Fruit fly (Drosophila melanogaster) whole organism, prepupa: ENCODE results near the gene CG6398.

ENCODE experiments used
- Blimp-1 ChIP-seq: fragments of 200-800 bp; sonication (Bioruptor generic); optimal IDR thresholded peaks from 3 replicates; lab custom pipeline; 2017; ENCODE audit warnings: missing biosample characterization, missing genetic modification characterization, mild to moderate bottlenecking, moderate library complexity, missing genetic modification reagents
- CG10631 ChIP-seq: fragments of 200-800 bp; sonication (Bioruptor generic); optimal IDR thresholded peaks from 2 replicates; lab custom pipeline; 2016; ENCODE audit warnings: missing biosample characterization, missing genetic modification characterization
- CG10669 ChIP-seq: fragments of 200-800 bp; sonication (Bioruptor generic); optimal IDR thresholded peaks from 3 replicates; lab custom pipeline; 2018; ENCODE audit warnings: missing biosample characterization, mild to moderate bottlenecking, missing genetic modification characterization, moderate library complexity
- CG11294 ChIP-seq: fragments of 200-800 bp; sonication (Bioruptor generic); IDR thresholded peaks from 2 replicates; pipeline ENCODE4 v1.3.6; 2022; ENCODE audit warnings: missing biosample characterization, missing genetic modification characterization
- CG11762 ChIP-seq: fragments of 200-800 bp; sonication (Bioruptor generic); optimal IDR thresholded peaks from 3 replicates; lab custom pipeline; 2016; ENCODE audit warnings: missing biosample characterization, missing genetic modification characterization; ENCODE audit not compliant: insufficient read depth
- CG11902 ChIP-seq: fragments of 200-800 bp; sonication (Bioruptor generic); optimal IDR thresholded peaks from 3 replicates; lab custom pipeline; 2016; ENCODE audit warnings: missing biosample characterization, missing genetic modification characterization
- CG15336 ChIP-seq: fragments of 200-800 bp; sonication (Bioruptor generic); IDR thresholded peaks from 2 replicates; pipeline ENCODE4 v1.3.6; 2022; ENCODE audit warnings: missing biosample characterization, missing genetic modification characterization
- CG1621 ChIP-seq: fragments of 200-800 bp; sonication (Bioruptor generic); optimal IDR thresholded peaks from 3 replicates; lab custom pipeline; 2018; ENCODE audit warnings: missing biosample characterization, mild to moderate bottlenecking, missing genetic modification characterization
- CG16779 ChIP-seq: fragments of 200-800 bp; sonication (Bioruptor generic); optimal IDR thresholded peaks from 3 replicates; lab custom pipeline; 2017; ENCODE audit warnings: missing biosample characterization, mild to moderate bottlenecking, missing genetic modification characterization
- CG32006 ChIP-seq: fragments of 200-800 bp; sonication (Bioruptor generic); optimal IDR thresholded peaks from 3 replicates; lab custom pipeline; 2017; ENCODE audit warnings: missing biosample characterization, mild to moderate bottlenecking, missing genetic modification characterization
- CG4318 ChIP-seq: fragments of 200-800 bp; sonication (Bioruptor generic); optimal IDR thresholded peaks from 3 replicates; lab custom pipeline; 2017; ENCODE audit warnings: missing biosample characterization, mild to moderate bottlenecking, missing genetic modification characterization
- CG6276 ChIP-seq: fragments of 200-800 bp; sonication (Bioruptor generic); optimal IDR thresholded peaks from 2 replicates; lab custom pipeline; 2017; ENCODE audit warnings: missing biosample characterization, mild to moderate bottlenecking, missing genetic modification characterization
- CG6854 ChIP-seq: fragments of 200-800 bp; sonication (Bioruptor generic); optimal IDR thresholded peaks from 2 replicates; lab custom pipeline; 2017; ENCODE audit warnings: missing biosample characterization, mild to moderate bottlenecking, missing genetic modification characterization
- CG7368 ChIP-seq: fragments of 200-800 bp; sonication (Bioruptor generic); optimal IDR thresholded peaks from 3 replicates; lab custom pipeline; 2016; ENCODE audit warnings: missing biosample characterization, missing genetic modification characterization
- CG8119 ChIP-seq: fragments of 200-800 bp; sonication (Bioruptor generic); IDR thresholded peaks from 3 replicates; pipeline ENCODE4 v1.3.6; 2022; ENCODE audit warnings: missing biosample characterization, missing genetic modification characterization
- CG8319 ChIP-seq: fragments of 200-800 bp; sonication (Bioruptor generic); optimal IDR thresholded peaks from 3 replicates; lab custom pipeline; 2016; ENCODE audit warnings: missing biosample characterization, missing genetic modification characterization
- CG8632 ChIP-seq: fragments of 200-800 bp; sonication (Bioruptor generic); optimal IDR thresholded peaks from 3 replicates; lab custom pipeline; 2016; ENCODE audit warnings: missing biosample characterization, missing genetic modification characterization
- Eip78C ChIP-seq: fragments of 200-800 bp; sonication (Bioruptor generic); peaks from one replicate; lab custom pipeline; 2016; ENCODE audit warnings: missing biosample characterization, missing genetic modification characterization
- Eip93F ChIP-seq: fragments of 200-800 bp; sonication (Bioruptor generic); optimal IDR thresholded peaks from 2 replicates; lab custom pipeline; 2016; ENCODE audit warnings: missing biosample characterization, mild to moderate bottlenecking, missing genetic modification characterization
- Ets21C ChIP-seq: fragments of 200-800 bp; sonication (Bioruptor generic); optimal IDR thresholded peaks from 3 replicates; lab custom pipeline; 2016; ENCODE audit warnings: missing biosample characterization, missing genetic modification characterization
- Ets96B ChIP-seq: fragments of 200-800 bp; optimal IDR thresholded peaks from 2 replicates; lab custom pipeline; 2019; ENCODE audit warnings: missing biosample characterization, mild to moderate bottlenecking, missing genetic modification characterization, moderate library complexity
- Gug ChIP-seq: fragments of 200-800 bp; sonication (Bioruptor generic); IDR thresholded peaks from 2 replicates; pipeline ENCODE4 v1.3.6; 2022; ENCODE audit warnings: missing biosample characterization, missing genetic modification characterization
- Hr38 ChIP-seq: sonication (Bioruptor generic); optimal IDR thresholded peaks from 2 replicates; lab custom pipeline; 2016; ENCODE audit warnings: missing biosample characterization, missing genetic modification characterization
- Hr4 ChIP-seq: fragments of 200-800 bp; sonication (Bioruptor generic); optimal IDR thresholded peaks from 3 replicates; lab custom pipeline; 2016; ENCODE audit warnings: missing biosample characterization, missing genetic modification characterization
- Lpt ChIP-seq: fragments of 200-800 bp; sonication (Bioruptor generic); optimal IDR thresholded peaks from 3 replicates; lab custom pipeline; 2016; ENCODE audit warnings: missing biosample characterization, missing genetic modification characterization
- Met ChIP-seq: fragments of 200-800 bp; sonication (Bioruptor generic); optimal IDR thresholded peaks from 3 replicates; lab custom pipeline; 2016; ENCODE audit warnings: missing biosample characterization, missing genetic modification characterization
- Smox ChIP-seq: fragments of 200-800 bp; sonication (Bioruptor generic); optimal IDR thresholded peaks from 3 replicates; lab custom pipeline; 2016; ENCODE audit warnings: missing biosample characterization, missing genetic modification characterization
- Sox102F ChIP-seq: fragments of 200-800 bp; sonication (Bioruptor generic); optimal IDR thresholded peaks from 2 replicates; lab custom pipeline; 2016; ENCODE audit warnings: missing biosample characterization, mild to moderate bottlenecking, missing genetic modification characterization
- Sox14 ChIP-seq: fragments of 200-800 bp; sonication (Bioruptor generic); optimal IDR thresholded peaks from 3 replicates; lab custom pipeline; 2016; ENCODE audit warnings: missing biosample characterization, missing genetic modification characterization
- Sox15 ChIP-seq: fragments of 200-800 bp; sonication (Bioruptor generic); optimal IDR thresholded peaks from 3 replicates; lab custom pipeline; 2016; ENCODE audit warnings: missing biosample characterization, missing genetic modification characterization
- acj6 ChIP-seq: fragments of 200-800 bp; sonication (Bioruptor generic); optimal IDR thresholded peaks from 3 replicates; lab custom pipeline; 2016; ENCODE audit warnings: missing biosample characterization, missing genetic modification characterization
- cyc ChIP-seq: fragments of 200-800 bp; sonication (Bioruptor generic); optimal IDR thresholded peaks from 3 replicates; lab custom pipeline; 2016; ENCODE audit warnings: missing biosample characterization, missing genetic modification characterization
- eg ChIP-seq: fragments of 200-800 bp; sonication (Bioruptor generic); IDR thresholded peaks from 3 replicates; pipeline ENCODE4 v1.3.6; 2022; ENCODE audit warnings: missing biosample characterization, missing genetic modification characterization
- esn ChIP-seq: fragments of 200-800 bp; sonication (Bioruptor generic); optimal IDR thresholded peaks from 2 replicates; lab custom pipeline; 2016; ENCODE audit warnings: missing biosample characterization, mild to moderate bottlenecking, missing genetic modification characterization, moderate library complexity
- fd59A ChIP-seq: fragments of 200-800 bp; sonication (Bioruptor generic); optimal IDR thresholded peaks from 2 replicates; lab custom pipeline; 2017; ENCODE audit warnings: missing biosample characterization, mild to moderate bottlenecking, missing genetic modification characterization, missing genetic modification reagents
- fd85E ChIP-seq: fragments of 200-800 bp; sonication (Bioruptor generic); optimal IDR thresholded peaks from 3 replicates; lab custom pipeline; 2016; ENCODE audit warnings: missing biosample characterization, missing genetic modification characterization
- pdm3 ChIP-seq: fragments of 200-800 bp; sonication (Bioruptor generic); optimal IDR thresholded peaks from 3 replicates; lab custom pipeline; 2016; ENCODE audit warnings: missing biosample characterization, missing genetic modification characterization
- salr ChIP-seq, 2 experiments: fragments of 200-800 bp; sonication (Bioruptor generic); optimal IDR thresholded peaks; 3 replicates each; lab custom pipeline; 2016 to 2018; ENCODE audit warnings: missing biosample characterization in 2 of 2, missing genetic modification characterization in 2 of 2, mild to moderate bottlenecking in 1 of 2
- spab ChIP-seq: fragments of 200-800 bp; sonication (Bioruptor generic); optimal IDR thresholded peaks from 2 replicates; lab custom pipeline; 2017; ENCODE audit warnings: missing biosample characterization, mild to moderate bottlenecking, missing genetic modification characterization, missing genetic modification reagents
- svp ChIP-seq: fragments of 200-800 bp; sonication (Bioruptor generic); peaks from one replicate; lab custom pipeline; 2016; ENCODE audit warnings: missing biosample characterization, missing genetic modification characterization
- vri ChIP-seq: fragments of 200-800 bp; sonication (Bioruptor generic); optimal IDR thresholded peaks from 3 replicates; lab custom pipeline; 2016; ENCODE audit warnings: missing biosample characterization, mild to moderate bottlenecking, missing genetic modification characterization

CG6398 gene

dm6 chrX:17875014-17875589 lies 44.5 kb downstream of the CG6398 start (continued):
- TF ChIP-seq CG6854 (GFP tag; lab: Kevin White, UChicago): no peak
- TF ChIP-seq Blimp-1: no peak
- TF ChIP-seq Eip93F (GFP tag; lab: Kevin White, UChicago): peak; percentile 25
- peak; percentile 86 for TF ChIP-seq svp (GFP tag; lab: Kevin White, UChicago)
- TF ChIP-seq cyc (GFP tag; lab: Kevin White, UChicago): peak; percentile 56
- TF ChIP-seq vri (GFP tag; lab: Kevin White, UChicago): no peak
- TF ChIP-seq Eip78C (GFP tag; lab: Kevin White, UChicago): peak; percentile 86
- TF ChIP-seq Sox102F (GFP tag; lab: Kevin White, UChicago): peak; percentile 55
- TF ChIP-seq CG11762 (GFP tag; lab: Kevin White, UChicago): peak; percentile 6
- peak; percentile 41 for TF ChIP-seq Ets21C (GFP tag; lab: Kevin White, UChicago)
- TF ChIP-seq CG7368 (GFP tag; lab: Kevin White, UChicago): peak; percentile 47
- no peak for TF ChIP-seq Gug (GFP tag; lab: Robert Waterston, UW)
- TF ChIP-seq esn (GFP tag; lab: Kevin White, UChicago): peak; percentile 59
- TF ChIP-seq spab: no peak
- TF ChIP-seq Sox14 (GFP tag; lab: Kevin White, UChicago): peak; percentile 3
- TF ChIP-seq CG16779 (tag; lab: Kevin White, UChicago): peak; percentile 20
- TF ChIP-seq CG4318: no peak
- no peak for TF ChIP-seq fd85E (GFP tag; lab: Kevin White, UChicago)
- peak; percentile 30 for TF ChIP-seq Sox15 (GFP tag; lab: Kevin White, UChicago)
- peak; percentile 27 for TF ChIP-seq acj6 (GFP tag; lab: Kevin White, UChicago)
- no peak for TF ChIP-seq CG10669 (GFP tag; lab: Kevin White, UChicago)
- peak; percentile 20 for TF ChIP-seq CG11902 (GFP tag; lab: Kevin White, UChicago)
- TF ChIP-seq Hr4: peak; percentile 62
- peak; percentile 13 for TF ChIP-seq Ets96B (tag; lab: Kevin White, UChicago)
- peak; percentile 55; the same call in 1 of the 3 replicates for TF ChIP-seq eg (GFP tag; lab: Robert Waterston, UW)
- TF ChIP-seq CG11294 (GFP tag; lab: Robert Waterston, UW): no peak
- no peak for TF ChIP-seq salr (GFP tag; optimal IDR thresholded peaks at IDR 0.05; lab: Kevin White, UChicago)
- TF ChIP-seq Lpt (GFP tag; lab: Kevin White, UChicago): peak; percentile 27
- TF ChIP-seq CG8119 (GFP tag; lab: Robert Waterston, UW): no peak
- no peak for TF ChIP-seq CG8319 (GFP tag; lab: Kevin White, UChicago)
- TF ChIP-seq Met (GFP tag; lab: Kevin White, UChicago): peak; percentile 67
- TF ChIP-seq Hr38 (GFP tag; lab: Kevin White, UChicago): no peak
- TF ChIP-seq CG1621 (tag; lab: Kevin White, UChicago): peak; percentile 9
- TF ChIP-seq CG10631 (GFP tag; lab: Kevin White, UChicago): peak; percentile 31
- peak; percentile 27 for TF ChIP-seq CG6276 (GFP tag; lab: Kevin White, UChicago)
- TF ChIP-seq CG8632 (GFP tag; lab: Kevin White, UChicago): peak; percentile 1
- 0 out of 2 replicates have a peak, but pooled peaks have one; percentile 19 for TF ChIP-seq CG15336 (GFP tag; lab: Robert Waterston, UW)
- peak; percentile 46 for TF ChIP-seq pdm3 (GFP tag; lab: Kevin White, UChicago)
- TF ChIP-seq fd59A (GFP tag; lab: Kevin White, UChicago): no peak
- TF ChIP-seq, all 60 proteins: peak for 43

dm6 chrX:17875695-17876094 lies 45.1 kb downstream of the CG6398 start:
- TF ChIP-seq Sox14 (GFP tag; lab: Kevin White, UChicago): peak; percentile 15
- TF ChIP-seq Met (GFP tag; lab: Kevin White, UChicago): peak; percentile 32
- TF ChIP-seq Eip78C (GFP tag; lab: Kevin White, UChicago): peak; percentile 41
- TF ChIP-seq Ets96B (tag; lab: Kevin White, UChicago): no peak
- TF ChIP-seq Eip93F (GFP tag; lab: Kevin White, UChicago): peak; percentile 64
- no peak for TF ChIP-seq CG32006 (GFP tag; lab: Kevin White, UChicago)
- peak; percentile 33 for TF ChIP-seq Smox
- TF ChIP-seq CG10669 (GFP tag; lab: Kevin White, UChicago): no peak
- peak; percentile 58 for TF ChIP-seq svp (GFP tag; lab: Kevin White, UChicago)
